Fruit fly (Drosophila melanogaster): ENCODE data around the gene GstZ2.
A peak's percentile ranks its signal among the peaks of the same experiment; 100 is the strongest.

GstZ2 gene

dm6 chr3R:9434543-9435407 is 25.7 kb downstream of the GstZ2 start (continued):
- TF ChIP-seq CG4318 (GFP tag; optimal IDR thresholded peaks at IDR 0.05) = peak; percentile 67
- peak; percentile 60 for TF ChIP-seq CG3919 (GFP tag; optimal IDR thresholded peaks at IDR 0.05)
- TF ChIP-seq Smox (GFP tag; optimal IDR thresholded peaks at IDR 0.05) = no peak
- TF ChIP-seq Ets21C (GFP tag; optimal IDR thresholded peaks at IDR 0.05) = no peak
- TF ChIP-seq Lpt (GFP tag; optimal IDR thresholded peaks at IDR 0.05) = peak; percentile 22
- TF ChIP-seq Hr4 (GFP tag; optimal IDR thresholded peaks at IDR 0.05) = no peak
- TF ChIP-seq OdsH (GFP tag; optimal IDR thresholded peaks at IDR 0.05) = peak; percentile 73
- TF ChIP-seq dsx (GFP tag; optimal IDR thresholded peaks at IDR 0.05; ENCODE audit: poor library complexity, severe bottlenecking) = no peak
- TF ChIP-seq CG6808 (GFP tag; optimal IDR thresholded peaks at IDR 0.05) = no peak
- peak; percentile 32 for TF ChIP-seq CG10669 (GFP tag; optimal IDR thresholded peaks at IDR 0.05)
- TF ChIP-seq CG7368 (GFP tag; optimal IDR thresholded peaks at IDR 0.05) = peak; percentile 31
- TF ChIP-seq Sox15 (GFP tag; optimal IDR thresholded peaks at IDR 0.05) = peak; percentile 5
- TF ChIP-seq cyc (GFP tag; optimal IDR thresholded peaks at IDR 0.05) = peak; percentile 28
- TF ChIP-seq Blimp-1 (GFP tag; optimal IDR thresholded peaks at IDR 0.05) = no peak
- peak; percentile 63 for TF ChIP-seq dac (GFP tag; optimal IDR thresholded peaks at IDR 0.05)
- peak; percentile 41 for TF ChIP-seq esn (GFP tag; optimal IDR thresholded peaks at IDR 0.05)
- peak; percentile 46 for TF ChIP-seq CG8632 (GFP tag; optimal IDR thresholded peaks at IDR 0.05)
- peak; percentile 2 for TF ChIP-seq spab (GFP tag; optimal IDR thresholded peaks at IDR 0.05)
- peak; percentile 17 for TF ChIP-seq CG34406 (GFP tag; optimal IDR thresholded peaks at IDR 0.05)

dm6 chr3R:9433774-9434173 is 26.7 kb downstream of the GstZ2 start:
- no peak for TF ChIP-seq CG9139 (GFP tag; optimal IDR thresholded peaks at IDR 0.05)
- TF ChIP-seq Blimp-1 (GFP tag; optimal IDR thresholded peaks at IDR 0.05) = no peak
- TF ChIP-seq Sox14 (GFP tag; optimal IDR thresholded peaks at IDR 0.05) = no peak

- no peak for TF ChIP-seq CG10669 (GFP tag; optimal IDR thresholded peaks at IDR 0.05)
- no peak for TF ChIP-seq fd85E (GFP tag; optimal IDR thresholded peaks at IDR 0.05)
- TF ChIP-seq CG1621 (tag; optimal IDR thresholded peaks at IDR 0.05) = no peak
- TF ChIP-seq Lpt (GFP tag; optimal IDR thresholded peaks at IDR 0.05) = no peak
- peak; percentile 27 for TF ChIP-seq Eip78C (GFP tag)
Measured at dm6 chr3R:9433270-9433669, 27.2 kb downstream of the GstZ2 start.

- TF ChIP-seq Met (GFP tag; optimal IDR thresholded peaks at IDR 0.05) (no peak), eg (GFP tag; IDR thresholded peaks at IDR 0.05) (0 out of 3 replicates have a peak, but pooled peaks have one; percentile 50), CG8319 (GFP tag; optimal IDR thresholded peaks at IDR 0.05) (no peak), Hr4 (GFP tag; optimal IDR thresholded peaks at IDR 0.05) (peak; percentile 50), CG31627 (GFP tag; optimal IDR thresholded peaks at IDR 0.05) (no peak), Gug (GFP tag; IDR thresholded peaks at IDR 0.05) (peak; percentile 26; the same call in 1 of the 2 replicates), CG10631 (GFP tag; optimal IDR thresholded peaks at IDR 0.05) (peak; percentile 7), net (GFP tag; optimal IDR thresholded peaks at IDR 0.05) (peak; percentile 32), OdsH (GFP tag; optimal IDR thresholded peaks at IDR 0.05) (peak; percentile 27), salr (GFP tag; optimal IDR thresholded peaks at IDR 0.05) (no peak), CG3919 (GFP tag; optimal IDR thresholded peaks at IDR 0.05) (peak; percentile 24), CG6276 (GFP tag; optimal IDR thresholded peaks at IDR 0.05) (peak; percentile 26), pdm3 (GFP tag; optimal IDR thresholded peaks at IDR 0.05) (peak; percentile 2), vri (GFP tag; optimal IDR thresholded peaks at IDR 0.05) (no peak), CG6163 (GFP tag; IDR thresholded peaks at IDR 0.05) (0 out of 3 replicates have a peak, but pooled peaks have one; percentile 10), Ets96B (tag; optimal IDR thresholded peaks at IDR 0.05) (peak; percentile 7), dac (GFP tag; optimal IDR thresholded peaks at IDR 0.05) (no peak), Lpt (GFP tag; optimal IDR thresholded peaks at IDR 0.05) (peak; percentile 17), CG15336 (GFP tag; IDR thresholded peaks at IDR 0.05) (peak; percentile 56), CG8119 (GFP tag; IDR thresholded peaks at IDR 0.05) (peak; percentile 45; the same call in 1 of the 3 replicates), Sox14 (GFP tag; optimal IDR thresholded peaks at IDR 0.05) (peak; percentile 10), achi (GFP tag; optimal IDR thresholded peaks at IDR 0.05) (peak; percentile 33), CG32006 (GFP tag; optimal IDR thresholded peaks at IDR 0.05) (peak; percentile 53), fkh (GFP tag; optimal IDR thresholded peaks at IDR 0.05) (peak; percentile 10), Eip78C (GFP tag) (peak; percentile 37)
Measured at dm6 chr3R:9430344-9431253, 29.9 kb downstream of the GstZ2 start.

Data from whole organism, prepupa.